Worm (Caenorhabditis elegans): ENCODE measurements around the gene rhr-1.

DNA sequence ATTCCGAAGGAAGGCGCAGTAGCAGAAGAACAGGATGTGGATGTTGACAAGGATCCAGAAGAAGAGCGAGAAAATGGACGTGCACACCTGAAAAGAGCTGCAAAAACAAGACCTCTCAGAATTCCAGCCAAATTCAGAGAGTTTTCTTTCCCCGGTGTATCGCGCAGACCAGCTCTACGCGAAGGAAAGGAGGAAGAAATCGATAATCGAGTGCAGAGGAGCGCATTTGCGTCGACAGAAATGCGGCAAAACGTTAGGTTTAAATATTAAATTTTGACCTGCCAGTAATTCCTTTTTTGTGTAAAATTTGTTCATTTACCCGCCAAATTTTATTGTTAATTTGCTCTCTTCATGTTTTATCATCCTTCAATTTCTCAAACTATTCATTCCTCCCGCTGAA lies 49.8 kb downstream of the rhr-1 start:
- TF ChIP-seq ama-1 (optimal IDR thresholded peaks at IDR 0.05) (no peak), pha-4 (GFP tag; IDR thresholded peaks at IDR 0.05) (no peak), pha-4 (tag; optimal IDR thresholded peaks at IDR 0.05) (no peak), lir-3 (tag; optimal IDR thresholded peaks at IDR 0.05) (no peak), ceh-28 (tag; optimal IDR thresholded peaks at IDR 0.05) (no peak), unc-39 (tag; optimal IDR thresholded peaks at IDR 0.05) (no peak), ZK546.5 (tag; optimal IDR thresholded peaks at IDR 0.05) (no peak)

All from whole organism, L4 larva.